Fruit fly (Drosophila melanogaster) ovary, adult (tissue): ENCODE data around the gene Sec63.

ENCODE experiments used
- CG17801 ChIP-seq: fragments of 200-800 bp; optimal IDR thresholded peaks from 2 replicates; lab custom pipeline; 2019; ENCODE audit warnings: missing biosample characterization, mild to moderate bottlenecking, missing genetic modification characterization, moderate library complexity; ENCODE audit not compliant: partially characterized antibody

Gene Sec63

dm6 chr3L:7347984-7348631 is 12.3 kb upstream of the Sec63 start, which contains the start of the genes Srp19 and qm:
Gene Srp19 (minus strand): TSS chr3L:7348034.
Gene qm (plus strand): TSS chr3L:7348313.
- peak; percentile 45 for TF ChIP-seq CG17801

- no peak for TF ChIP-seq CG17801
Measured at dm6 chr3L:7349311-7349710, 11.1 kb upstream of the Sec63 start.

dm6 chr3L:7356386-7357117 is 3.8 kb upstream of the Sec63 start, which contains the start of gene CTCF:
Gene CTCF (minus strand): TSS chr3L:7356713.
- peak; percentile 31 for TF ChIP-seq CG17801

dm6 chr3L:7359827-7360323 is 486 bp upstream of the Sec63 start, which contains the start of gene pst:
Gene pst (minus strand): TSS chr3L:7360263.
- TF ChIP-seq CG17801: peak; percentile 47

- TF ChIP-seq CG17801: no peak
Measured at dm6 chr3L:7361095-7361522, 748 bp downstream of the Sec63 start.

dm6 chr3L:7364717-7365278 is 4.4 kb downstream of the Sec63 start:
- no peak for TF ChIP-seq CG17801

dm6 chr3L:7367798-7368678 is 7.7 kb downstream of the Sec63 start:
- TF ChIP-seq CG17801: peak; percentile 19

- no peak for TF ChIP-seq CG17801
Measured at dm6 chr3L:7368934-7369333, 8.6 kb downstream of the Sec63 start, which contains the start of gene Sh3beta. Gene Sh3beta (minus strand): TSS chr3L:7369260.

dm6 chr3L:7369543-7369942 is 9.2 kb downstream of the Sec63 start, which contains the start of gene akirin:
Gene akirin (plus strand): TSS chr3L:7369843.
- TF ChIP-seq CG17801: no peak

dm6 chr3L:7370231-7370882 is 10.0 kb downstream of the Sec63 start:
- no peak for TF ChIP-seq CG17801

- no peak for TF ChIP-seq CG17801
Measured at dm6 chr3L:7371290-7371689, 10.9 kb downstream of the Sec63 start.

- TF ChIP-seq CG17801: no peak
Measured at dm6 chr3L:7376151-7376550, 15.8 kb downstream of the Sec63 start.

- TF ChIP-seq CG17801: no peak
Measured at dm6 chr3L:7376830-7377229, 16.5 kb downstream of the Sec63 start.

- no peak for TF ChIP-seq CG17801
Measured at dm6 chr3L:7380395-7380794, 20.0 kb downstream of the Sec63 start.

dm6 chr3L:7381359-7381976 is 21.1 kb downstream of the Sec63 start, which contains the start of the genes SMSr and smid:
Gene SMSr (minus strand): TSS chr3L:7381474.
Gene smid (plus strand): TSS chr3L:7381614.
- TF ChIP-seq CG17801: peak; percentile 26
